Fruit fly (Drosophila melanogaster) whole organism, prepupa: Measurements from ENCODE around the gene CG2246.

ENCODE experiments used
- CG4318 ChIP-seq: fragments of 200-800 bp; sonication (Bioruptor generic); optimal IDR thresholded peaks from 3 replicates; lab custom pipeline; 2017; ENCODE audit warnings: missing biosample characterization, mild to moderate bottlenecking, missing genetic modification characterization
- CG6808 ChIP-seq: fragments of 200-800 bp; sonication (Bioruptor generic); optimal IDR thresholded peaks from 3 replicates; lab custom pipeline; 2017; ENCODE audit warnings: missing biosample characterization, missing genetic modification characterization, mild to moderate bottlenecking, moderate library complexity, missing genetic modification reagents
- Eip75B ChIP-seq: fragments of 200-800 bp; sonication (Bioruptor generic); optimal IDR thresholded peaks from 3 replicates; lab custom pipeline; 2016; ENCODE audit warnings: missing biosample characterization, missing genetic modification characterization
- Gug ChIP-seq: fragments of 200-800 bp; sonication (Bioruptor generic); IDR thresholded peaks from 2 replicates; pipeline ENCODE4 v1.3.6; 2022; ENCODE audit warnings: missing biosample characterization, missing genetic modification characterization
- Lpt ChIP-seq: fragments of 200-800 bp; sonication (Bioruptor generic); optimal IDR thresholded peaks from 3 replicates; lab custom pipeline; 2016; ENCODE audit warnings: missing biosample characterization, missing genetic modification characterization
- OdsH ChIP-seq: fragments of 200-800 bp; sonication (Bioruptor generic); optimal IDR thresholded peaks from 3 replicates; lab custom pipeline; 2016; ENCODE audit warnings: missing biosample characterization, missing genetic modification characterization
- Sox15 ChIP-seq: fragments of 200-800 bp; sonication (Bioruptor generic); optimal IDR thresholded peaks from 3 replicates; lab custom pipeline; 2016; ENCODE audit warnings: missing biosample characterization, missing genetic modification characterization
- achi ChIP-seq: fragments of 200-800 bp; sonication (Bioruptor generic); optimal IDR thresholded peaks from 3 replicates; lab custom pipeline; 2016; ENCODE audit warnings: missing biosample characterization, missing genetic modification characterization
- net ChIP-seq: fragments of 200-800 bp; sonication (Bioruptor generic); optimal IDR thresholded peaks from 3 replicates; lab custom pipeline; 2016; ENCODE audit warnings: missing biosample characterization, missing genetic modification characterization
- ss ChIP-seq, 2 experiments: fragments of 200-800 bp; sonication (Bioruptor generic); optimal IDR thresholded peaks; 2 replicates in 1 of 2; 3 replicates in 1 of 2; lab custom pipeline; 2017 to 2018; ENCODE audit warnings: mild to moderate bottlenecking in 2 of 2, missing biosample characterization in 2 of 2, missing genetic modification characterization in 2 of 2, moderate library complexity in 1 of 2

DNA sequence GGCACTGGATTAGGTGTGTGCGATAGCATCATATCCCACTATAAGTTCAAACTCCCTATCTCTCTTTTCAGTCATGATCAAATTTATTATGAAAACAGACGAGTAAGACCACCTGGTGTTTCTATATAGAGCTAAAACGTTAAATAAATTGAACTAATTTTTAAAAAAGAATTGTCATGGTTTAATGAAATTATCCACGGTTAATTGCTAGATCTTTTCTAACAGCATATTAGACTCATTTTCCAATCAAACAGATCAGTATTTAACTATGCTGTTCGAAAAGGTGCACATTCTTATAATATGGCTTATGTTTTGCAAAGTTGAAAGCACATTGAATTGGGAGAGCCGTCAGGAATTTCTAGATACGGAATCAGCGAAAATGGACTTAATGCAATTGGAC, 2.6 kb upstream of the CG2246 start, which contains the start of gene PH4alphaNE3:
- TF ChIP-seq Gug (GFP tag; lab: Robert Waterston, UW) (no peak), CG6808 (GFP tag; lab: Kevin White, UChicago) (no peak), ss (GFP tag; optimal IDR thresholded peaks at IDR 0.05; lab: Kevin White, UChicago) (no peak), OdsH (no peak), achi (GFP tag; lab: Kevin White, UChicago) (no peak), Sox15 (GFP tag; lab: Kevin White, UChicago) (no peak), net (GFP tag; lab: Kevin White, UChicago) (no peak), Lpt (GFP tag; lab: Kevin White, UChicago) (no peak), CG4318 (GFP tag; lab: Kevin White, UChicago) (no peak), Eip75B (GFP tag; lab: Kevin White, UChicago) (no peak)
